Fruit fly (Drosophila melanogaster): ENCODE results near the gene CG13033.

- TF ChIP-seq topi (GFP tag; optimal IDR thresholded peaks at IDR 0.05) (no peak), CG3919 (GFP tag; optimal IDR thresholded peaks at IDR 0.05) (no peak), Eip93F (GFP tag; optimal IDR thresholded peaks at IDR 0.05) (no peak)
Observed at dm6 chr3L:16544220-16544619, 1.2 kb downstream of the CG13033 start.

All from whole organism, prepupa.